Fruit fly (Drosophila melanogaster) whole organism, embryonic: ENCODE measurements around the gene Srp19.

Experiments used
- Asciz ChIP-seq: fragments of 200-800 bp; sonication (Bioruptor generic); optimal IDR thresholded peaks from 2 replicates; lab custom pipeline; 2017; ENCODE audit warnings: missing biosample characterization, mild to moderate bottlenecking, missing genetic modification characterization, missing genetic modification reagents
- CG1024 ChIP-seq: fragments of 200-800 bp; sonication (Bioruptor generic); IDR thresholded peaks from 2 replicates; pipeline ENCODE4 v1.3.6; 2022; ENCODE audit warnings: missing biosample characterization, missing genetic modification characterization
- CG10959 ChIP-seq: fragments of 200-800 bp; sonication (Bioruptor generic); IDR thresholded peaks from 2 replicates; pipeline ENCODE4 v1.3.6; 2022; ENCODE audit warnings: missing biosample characterization, missing genetic modification characterization
- CG11085 ChIP-seq: fragments of 200-800 bp; sonication (Bioruptor generic); IDR thresholded peaks from 2 replicates; pipeline ENCODE4 v1.3.6; 2022; ENCODE audit warnings: missing biosample characterization, missing genetic modification characterization
- CG11695 ChIP-seq: fragments of 200-800 bp; sonication (Bioruptor generic); IDR thresholded peaks from 3 replicates; pipeline ENCODE4 v1.3.6; 2022; ENCODE audit warnings: missing biosample characterization, missing genetic modification characterization
- CG13296 ChIP-seq: fragments of 200-800 bp; sonication (Bioruptor generic); optimal IDR thresholded peaks from 3 replicates; lab custom pipeline; 2018; ENCODE audit warnings: missing biosample characterization, mild to moderate bottlenecking, missing genetic modification characterization
- CG13424 ChIP-seq: fragments of 200-800 bp; sonication (Bioruptor generic); optimal IDR thresholded peaks from 2 replicates; lab custom pipeline; 2019; ENCODE audit warnings: missing biosample characterization, mild to moderate bottlenecking, missing genetic modification characterization, moderate library complexity
- CG13894 ChIP-seq: fragments of 200-800 bp; sonication (Bioruptor generic); optimal IDR thresholded peaks from 3 replicates; lab custom pipeline; 2018; ENCODE audit warnings: missing biosample characterization, mild to moderate bottlenecking, missing genetic modification characterization, moderate library complexity
- CG15696 ChIP-seq: fragments of 200-800 bp; sonication (Bioruptor generic); optimal IDR thresholded peaks from 2 replicates; lab custom pipeline; 2019; ENCODE audit warnings: missing biosample characterization, mild to moderate bottlenecking, missing genetic modification characterization, moderate library complexity
- CG17385 ChIP-seq: fragments of 200-800 bp; sonication (Bioruptor generic); optimal IDR thresholded peaks from 3 replicates; lab custom pipeline; 2018; ENCODE audit warnings: missing biosample characterization, mild to moderate bottlenecking, missing genetic modification characterization
- CG17829 ChIP-seq: fragments of 200-800 bp; optimal IDR thresholded peaks from 2 replicates; lab custom pipeline; 2019; ENCODE audit warnings: missing biosample characterization, mild to moderate bottlenecking, missing genetic modification characterization, moderate library complexity
- CG18476 ChIP-seq: fragments of 200-800 bp; sonication (Bioruptor generic); optimal IDR thresholded peaks from 2 replicates; lab custom pipeline; 2016; ENCODE audit warnings: missing biosample characterization, mild to moderate bottlenecking, missing genetic modification characterization
- CG18599 ChIP-seq: fragments of 200-800 bp; sonication (Bioruptor generic); optimal IDR thresholded peaks from 3 replicates; lab custom pipeline; 2017; ENCODE audit warnings: missing biosample characterization, missing genetic modification characterization, mild to moderate bottlenecking, moderate library complexity, missing genetic modification reagents
- CG3847 ChIP-seq: fragments of 200-800 bp; sonication (Bioruptor generic); IDR thresholded peaks from 2 replicates; pipeline ENCODE4 v1.3.6; 2022; ENCODE audit warnings: missing biosample characterization, missing genetic modification characterization
- CG4617 ChIP-seq: fragments of 200-800 bp; sonication (Bioruptor generic); optimal IDR thresholded peaks from 3 replicates; lab custom pipeline; 2016; ENCODE audit warnings: missing biosample characterization, missing genetic modification characterization, borderline replicate concordance
- CG6254 ChIP-seq: fragments of 200-800 bp; sonication (Bioruptor generic); optimal IDR thresholded peaks from 3 replicates; lab custom pipeline; 2017; ENCODE audit warnings: mild to moderate bottlenecking, missing biosample characterization, missing genetic modification reagents, missing genetic modification characterization
- CG6654 ChIP-seq: fragments of 200-800 bp; sonication (Bioruptor generic); optimal IDR thresholded peaks from 2 replicates; lab custom pipeline; 2017; ENCODE audit warnings: missing biosample characterization, mild to moderate bottlenecking, missing genetic modification characterization
- Dek ChIP-seq: fragments of 200-800 bp; sonication (Bioruptor generic); optimal IDR thresholded peaks from 3 replicates; lab custom pipeline; 2019; ENCODE audit warnings: missing biosample characterization, mild to moderate bottlenecking, missing genetic modification characterization, moderate library complexity
- Dp ChIP-seq: fragments of 200-800 bp; sonication (Bioruptor generic); optimal IDR thresholded peaks from 2 replicates; lab custom pipeline; 2018; ENCODE audit warnings: missing biosample characterization, mild to moderate bottlenecking, missing genetic modification characterization, moderate library complexity
- Drgx ChIP-seq: fragments of 200-800 bp; sonication (Bioruptor generic); IDR thresholded peaks from 2 replicates; pipeline ENCODE4 v1.3.6; 2022; ENCODE audit warnings: missing biosample characterization, missing genetic modification characterization
- Fer1 ChIP-seq: fragments of 200-800 bp; sonication (Bioruptor generic); optimal IDR thresholded peaks from 2 replicates; lab custom pipeline; 2017; ENCODE audit warnings: missing biosample characterization, mild to moderate bottlenecking, missing genetic modification characterization
- GATAe ChIP-seq: fragments of 200-800 bp; sonication (Bioruptor generic); conservative IDR thresholded peaks from 2 replicates; pipeline ENCODE4 v1.3.6; 2022; ENCODE audit warnings: missing biosample characterization, missing genetic modification characterization
- Gsc ChIP-seq: fragments of 200-800 bp; sonication (Bioruptor generic); IDR thresholded peaks from 2 replicates; pipeline ENCODE4 v1.3.6; 2022; ENCODE audit warnings: missing biosample characterization, missing genetic modification characterization
- H2.0 ChIP-seq: fragments of 200-800 bp; sonication (Bioruptor generic); IDR thresholded peaks from 2 replicates; pipeline ENCODE4 v1.3.6; 2022; ENCODE audit warnings: missing biosample characterization, missing genetic modification characterization
- HHEX ChIP-seq: fragments of 200-800 bp; sonication (Bioruptor generic); optimal IDR thresholded peaks from 3 replicates; lab custom pipeline; 2017; ENCODE audit warnings: missing biosample characterization, mild to moderate bottlenecking, missing genetic modification characterization, missing genetic modification reagents
- Hsf ChIP-seq: fragments of 200-800 bp; sonication (Bioruptor generic); optimal IDR thresholded peaks from 3 replicates; lab custom pipeline; 2016; ENCODE audit warnings: missing biosample characterization, missing genetic modification characterization
- Kr ChIP-seq: fragments of 200-800 bp; sonication (Bioruptor generic); optimal IDR thresholded peaks from 2 replicates; lab custom pipeline; 2017; ENCODE audit warnings: missing biosample characterization, mild to moderate bottlenecking, missing genetic modification characterization
- Poxn ChIP-seq: fragments of 200-800 bp; sonication (Bioruptor generic); IDR thresholded peaks from 2 replicates; pipeline ENCODE4 v1.3.6; 2022; ENCODE audit warnings: missing biosample characterization, missing genetic modification characterization
- Sry-β ChIP-seq: fragments of 200-800 bp; sonication (Bioruptor generic); optimal IDR thresholded peaks from 2 replicates; lab custom pipeline; 2018; ENCODE audit warnings: missing biosample characterization, mild to moderate bottlenecking, missing genetic modification characterization, moderate library complexity
- Taf1 ChIP-seq: fragments of 200-800 bp; sonication (Bioruptor generic); IDR thresholded peaks from 2 replicates; pipeline ENCODE4 v1.3.6; 2022; ENCODE audit warnings: missing biosample characterization, missing genetic modification characterization
- Trl ChIP-seq, 3 experiments: fragments of >200 bp in 2 of 3; fragments of 200-800 bp in 1 of 3; sonication (Bioruptor generic) in 1 of 3; optimal IDR thresholded peaks; 2 replicates in 1 of 3; 3 replicates in 2 of 3; lab custom pipeline; 2016 to 2017; ENCODE audit warnings: missing biosample characterization in 1 of 3, missing genetic modification characterization in 1 of 3
- chinmo ChIP-seq: fragments of 200-800 bp; sonication (Bioruptor generic); IDR thresholded peaks from 4 replicates; pipeline ENCODE4 v1.3.6; 2022; ENCODE audit warnings: missing biosample characterization, missing genetic modification characterization; ENCODE audit not compliant: partially characterized antibody
- crc ChIP-seq: fragments of 200-800 bp; sonication (Bioruptor generic); optimal IDR thresholded peaks from 2 replicates; lab custom pipeline; 2016; ENCODE audit warnings: missing biosample characterization, missing genetic modification characterization
- disco-r ChIP-seq: fragments of 200-800 bp; sonication (Bioruptor generic); optimal IDR thresholded peaks from 2 replicates; lab custom pipeline; 2016; ENCODE audit warnings: missing biosample characterization, missing genetic modification characterization
- grau ChIP-seq: fragments of 200-800 bp; optimal IDR thresholded peaks from 3 replicates; lab custom pipeline; 2019; ENCODE audit warnings: missing biosample characterization, mild to moderate bottlenecking, missing genetic modification characterization, moderate library complexity
- mld ChIP-seq: fragments of 200-800 bp; sonication (Bioruptor generic); IDR thresholded peaks from 3 replicates; pipeline ENCODE4 v1.3.6; 2022; ENCODE audit warnings: missing biosample characterization, missing genetic modification characterization; ENCODE audit not compliant: partially characterized antibody
- nom ChIP-seq: fragments of 200-800 bp; sonication (Bioruptor generic); optimal IDR thresholded peaks from 2 replicates; lab custom pipeline; 2017; ENCODE audit warnings: missing biosample characterization, missing genetic modification characterization, mild to moderate bottlenecking, moderate library complexity, missing genetic modification reagents
- oc ChIP-seq: fragments of 200-800 bp; sonication (Bioruptor generic); optimal IDR thresholded peaks from 2 replicates; lab custom pipeline; 2018; ENCODE audit warnings: missing biosample characterization, mild to moderate bottlenecking, missing genetic modification characterization, moderate library complexity
- pan ChIP-seq, 4 experiments: fragments of >200 bp in 3 of 4; fragments of 200-800 bp in 1 of 4; sonication (Bioruptor generic) in 1 of 4; optimal IDR thresholded peaks in 3 of 4; IDR thresholded peaks in 1 of 4; 2 replicates each; pipeline versions ENCODE4 v1.3.6 to Lab custom; 2017 to 2022; ENCODE audit warnings: missing biosample characterization in 2 of 4, missing genetic modification characterization in 2 of 4, mixed read lengths in 1 of 4
- pfk ChIP-seq: fragments of 200-800 bp; sonication (Bioruptor generic); optimal IDR thresholded peaks from 2 replicates; lab custom pipeline; 2018; ENCODE audit warnings: missing biosample characterization, mild to moderate bottlenecking, missing genetic modification characterization, moderate library complexity
- psq ChIP-seq: fragments of 200-800 bp; sonication (Bioruptor generic); optimal IDR thresholded peaks from 2 replicates; lab custom pipeline; 2017; ENCODE audit warnings: missing biosample characterization, missing genetic modification characterization
- pzg ChIP-seq: fragments of 200-800 bp; sonication (Bioruptor generic); optimal IDR thresholded peaks from 3 replicates; lab custom pipeline; 2018; ENCODE audit warnings: missing biosample characterization, mild to moderate bottlenecking, missing genetic modification characterization, moderate library complexity
- rib ChIP-seq: fragments of 200-800 bp; sonication (Bioruptor generic); IDR thresholded peaks from 2 replicates; pipeline ENCODE4 v1.3.6; 2022; ENCODE audit warnings: missing biosample characterization, missing genetic modification characterization
- salm ChIP-seq: fragments of 200-800 bp; sonication (Bioruptor generic); optimal IDR thresholded peaks from 2 replicates; lab custom pipeline; 2018; ENCODE audit warnings: missing biosample characterization, mild to moderate bottlenecking, missing genetic modification characterization
- schlank ChIP-seq: fragments of 200-800 bp; sonication (Bioruptor generic); optimal IDR thresholded peaks from 2 replicates; lab custom pipeline; 2018; ENCODE audit warnings: missing biosample characterization, mild to moderate bottlenecking, missing genetic modification characterization
- sens ChIP-seq: fragments of 200-800 bp; sonication (Bioruptor generic); peaks from one replicate; lab custom pipeline; 2016; ENCODE audit warnings: missing biosample characterization, missing genetic modification characterization
- wdn ChIP-seq: fragments of 200-800 bp; sonication (Bioruptor generic); IDR thresholded peaks from 2 replicates; pipeline ENCODE4 v1.3.6; 2022; ENCODE audit warnings: missing biosample characterization, missing genetic modification characterization

The Srp19 gene

DNA sequence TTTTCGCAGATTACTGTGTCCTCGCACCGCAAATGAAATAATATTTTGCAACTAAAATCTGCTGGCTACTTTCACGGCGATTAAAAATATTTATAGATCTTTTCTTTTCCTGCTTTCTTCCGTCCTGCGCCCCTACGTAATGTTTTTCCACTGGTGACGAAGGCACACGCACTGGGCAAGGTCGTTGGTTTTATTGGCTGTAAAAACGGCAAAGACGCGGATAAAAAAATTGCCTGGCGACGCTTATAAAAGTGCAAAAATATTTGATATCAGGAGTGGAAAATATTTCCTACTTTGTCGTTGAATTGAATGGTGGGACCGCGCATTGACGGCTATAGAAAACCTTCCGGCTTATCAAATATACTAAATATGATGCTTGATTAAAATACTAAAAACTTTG lies 21.1 kb upstream of the Srp19 start, which contains the start of gene Sh3beta (continued):
- TF ChIP-seq Trl (optimal IDR thresholded peaks at IDR 0.05; lab: Kevin White, UChicago) = no peak
- TF ChIP-seq Trl (GFP tag; optimal IDR thresholded peaks at IDR 0.05; lab: Kevin White, UChicago) = no peak
- no peak for TF ChIP-seq CG1024 (GFP tag; lab: Robert Waterston, UW)
- TF ChIP-seq salm (tag; lab: Kevin White, UChicago) = no peak
- no peak for TF ChIP-seq mld
- TF ChIP-seq Asciz (GFP tag; lab: Kevin White, UChicago) = no peak
- no peak for TF ChIP-seq CG6654
- TF ChIP-seq oc (tag; lab: Kevin White, UChicago) = no peak
- no peak for TF ChIP-seq disco-r (GFP tag; lab: Kevin White, UChicago)
- TF ChIP-seq Poxn = no peak
- TF ChIP-seq crc (GFP tag; lab: Kevin White, UChicago) = no peak
- TF ChIP-seq pzg (GFP tag; lab: Kevin White, UChicago) = peak; percentile 2
- TF ChIP-seq Taf1 (GFP tag; lab: Robert Waterston, UW) = no peak
- no peak for TF ChIP-seq Dek (tag; lab: Kevin White, UChicago)
- TF ChIP-seq CG13894 = no peak
- no peak for TF ChIP-seq Fer1 (GFP tag; lab: Kevin White, UChicago)
- no peak for TF ChIP-seq CG15696 (tag; lab: Kevin White, UChicago)
- no peak for TF ChIP-seq CG3847 (GFP tag; lab: Robert Waterston, UW)
- no peak for TF ChIP-seq CG18599 (GFP tag; lab: Kevin White, UChicago)
- TF ChIP-seq chinmo (GFP tag; lab: Robert Waterston, UW) = no peak
- peak; percentile 39 for TF ChIP-seq CG4617 (GFP tag; lab: Kevin White, UChicago)
- no peak for TF ChIP-seq Sry-β (GFP tag; lab: Kevin White, UChicago)
- no peak for TF ChIP-seq schlank

DNA sequence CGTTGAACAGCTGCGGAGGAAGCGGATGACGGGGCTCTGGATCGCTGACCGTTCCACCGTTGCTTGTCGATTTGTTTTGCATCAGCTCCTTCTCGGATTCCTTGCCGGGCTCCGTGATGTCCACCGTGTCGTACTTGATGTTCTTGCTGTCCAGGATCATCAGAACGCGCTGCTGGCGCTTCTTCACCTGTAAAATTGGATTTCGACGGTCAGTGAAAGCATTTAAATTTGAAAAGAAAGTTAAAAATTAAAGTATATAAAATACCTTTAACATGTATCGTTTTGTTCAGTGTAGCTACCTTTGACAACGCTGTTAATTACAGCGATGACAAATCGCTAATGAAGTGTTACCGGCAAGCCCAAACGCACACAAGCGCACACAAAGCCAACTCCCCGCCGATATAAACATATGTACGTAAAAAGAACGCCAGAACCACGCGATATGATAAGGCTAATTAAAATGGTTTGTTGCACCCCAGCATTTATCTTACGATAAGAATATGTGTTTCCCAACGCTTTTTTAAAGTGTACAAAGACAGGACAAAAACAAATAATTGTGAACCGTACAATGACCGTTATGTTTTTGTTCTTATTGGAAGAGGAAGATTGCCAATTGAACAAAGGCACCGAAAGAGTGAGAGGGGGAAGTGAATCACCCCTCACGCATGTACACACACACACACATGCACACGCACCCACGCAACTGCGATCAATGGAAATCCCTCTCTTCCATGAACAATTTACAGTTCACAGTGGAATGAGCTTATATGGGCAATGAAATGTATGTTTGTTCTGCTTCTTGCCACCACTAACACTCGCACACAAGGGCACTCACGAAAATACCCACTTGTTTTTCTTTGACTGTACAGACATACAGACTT lies 20.2 kb upstream of the Srp19 start:
- TF ChIP-seq CG4617 (GFP tag; lab: Kevin White, UChicago) (no peak), CG18476 (GFP tag; lab: Kevin White, UChicago) (no peak), psq (no peak), Hsf (GFP tag; lab: Kevin White, UChicago) (peak; percentile 7), CG17829 (peak; percentile 20), Drgx (GFP tag; lab: Robert Waterston, UW) (no peak), CG6254 (GFP tag; lab: Kevin White, UChicago) (peak; percentile 18), GATAe (GFP tag; lab: Robert Waterston, UW) (0 out of 2 replicates have a peak, but pooled peaks have one; percentile 31), CG11695 (GFP tag; lab: Robert Waterston, UW) (peak; percentile 62), rib (GFP tag; lab: Robert Waterston, UW) (peak; percentile 67), CG13296 (GFP tag; lab: Kevin White, UChicago) (no peak), CG10959 (GFP tag; lab: Robert Waterston, UW) (no peak), CG17385 (GFP tag; lab: Kevin White, UChicago) (peak; percentile 94), HHEX (GFP tag; lab: Kevin White, UChicago) (peak; percentile 57), wdn (GFP tag; lab: Robert Waterston, UW) (no peak), nom (GFP tag; lab: Kevin White, UChicago) (peak; percentile 18), grau (tag; lab: Kevin White, UChicago) (peak; percentile 25), H2.0 (no peak), pan (optimal IDR thresholded peaks at IDR 0.05; lab: Kevin White, UChicago) (no peak), pan (GFP tag; optimal IDR thresholded peaks at IDR 0.05 in 1 of 2, IDR thresholded peaks at IDR 0.05 in 1 of 2) (peak in 1 of 2 experiments; percentile 32), CG13424 (tag; lab: Kevin White, UChicago) (peak; percentile 1), CG11085 (GFP tag; lab: Robert Waterston, UW) (no peak), Gsc (GFP tag; lab: Robert Waterston, UW) (no peak), Dp (GFP tag; lab: Kevin White, UChicago) (no peak), Kr (no peak), Asciz (GFP tag; lab: Kevin White, UChicago) (peak; percentile 20), sens (GFP tag; lab: Kevin White, UChicago) (peak; percentile 67), pfk (no peak)
